Worm (Caenorhabditis elegans): ENCODE measurements around the gene kbp-3.

Gene kbp-3

DNA sequence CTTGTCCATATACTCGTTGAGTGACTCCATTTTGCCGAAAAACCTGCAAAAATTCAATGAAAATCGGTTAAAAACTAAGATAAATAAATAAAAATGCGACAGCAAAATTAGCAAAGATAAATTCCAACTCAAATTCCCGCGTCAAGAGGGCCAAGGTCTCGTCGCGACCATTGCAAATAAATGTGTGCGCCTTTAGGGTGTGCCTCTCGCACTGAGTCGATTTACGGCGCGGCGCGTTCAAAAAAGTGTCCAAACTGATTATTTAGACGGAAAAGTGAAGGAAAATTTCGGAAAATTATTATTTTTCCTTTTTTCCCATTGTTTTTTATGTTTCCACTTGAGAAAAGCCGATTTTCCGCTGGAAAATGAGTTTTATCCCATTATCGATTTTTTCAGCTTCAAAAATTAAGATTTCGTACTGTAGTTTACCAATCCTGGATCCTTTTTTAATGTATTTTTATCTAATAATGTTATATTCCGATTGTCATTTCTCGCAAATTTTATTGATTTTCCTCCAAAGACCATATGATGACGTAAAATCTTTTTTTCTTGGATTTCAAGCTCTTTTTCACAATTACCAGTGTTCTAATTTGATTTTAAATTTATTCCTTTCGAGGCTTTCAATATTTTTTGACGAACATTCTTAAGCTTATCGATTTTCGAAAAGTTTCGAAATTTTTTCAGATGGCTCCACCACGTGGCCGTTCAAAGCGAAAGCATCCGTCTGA lies at the start of gene kbp-3, which contains the start of gene nurf-1:
TSS of gene kbp-3 (minus strand) at position 43 of the 728 bp plus-strand sequence.
TSS of gene nurf-1 (plus strand) at position 678 of the 728 bp plus-strand sequence.
- no peak for TF ChIP-seq dao-5 (tag; optimal IDR thresholded peaks at IDR 0.05)
- TF ChIP-seq him-1 (tag; optimal IDR thresholded peaks at IDR 0.05), result no peak
- TF ChIP-seq W03F9.2 (tag; optimal IDR thresholded peaks at IDR 0.05), result peak; percentile 68

DNA sequence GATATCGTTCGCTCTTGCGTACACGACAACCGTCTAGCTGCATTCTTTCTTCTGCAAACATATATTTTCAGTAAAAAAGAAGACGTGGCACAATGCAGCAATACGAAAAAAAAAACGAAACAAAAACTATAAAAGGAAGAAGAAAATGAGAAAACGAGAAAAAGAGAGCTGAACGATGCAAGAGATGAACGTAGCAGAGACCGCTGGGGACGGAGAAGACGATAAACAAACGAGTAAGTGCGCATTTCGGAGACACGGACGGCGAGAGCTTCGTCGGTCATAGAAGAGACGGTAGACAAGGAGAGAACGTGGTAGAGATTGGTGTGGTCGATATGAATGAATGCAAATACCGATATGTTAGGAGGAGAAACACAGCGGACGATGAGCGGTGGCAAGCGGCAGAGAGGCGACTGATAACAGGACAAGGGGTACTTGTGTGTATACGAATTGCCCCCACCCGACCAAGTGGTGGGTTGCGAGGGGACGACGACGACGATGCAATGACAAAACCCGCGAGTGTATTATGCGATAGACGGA lies 48.1 kb upstream of the kbp-3 start, which contains the start of gene K04B12.2:
TSS of gene K04B12.2 (minus strand) at position 51 of the 537 bp plus-strand sequence.
- no peak for TF ChIP-seq dao-5 (tag; optimal IDR thresholded peaks at IDR 0.05)
- TF ChIP-seq W03F9.2 (tag; optimal IDR thresholded peaks at IDR 0.05), result peak; percentile 67

DNA sequence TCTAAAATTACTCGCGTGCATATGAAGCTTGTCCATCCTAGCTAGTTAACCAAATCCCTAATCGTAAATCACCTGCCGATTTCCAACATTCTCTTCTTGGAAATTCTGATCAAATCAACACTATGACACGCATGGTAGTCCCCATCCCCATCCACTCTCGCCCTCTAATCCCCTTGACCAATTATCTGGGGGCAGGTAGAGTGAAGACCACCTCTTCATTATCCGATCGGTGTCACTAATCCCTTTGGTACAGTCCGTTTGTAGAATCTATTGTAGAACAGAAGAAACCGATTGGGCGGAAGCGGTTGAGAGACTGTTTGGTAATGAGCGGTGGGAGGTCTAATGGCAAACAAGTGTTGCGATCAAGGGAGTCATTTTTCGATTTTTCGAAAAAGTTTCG lies 47.2 kb upstream of the kbp-3 start:
- TF ChIP-seq dao-5 (tag; optimal IDR thresholded peaks at IDR 0.05), result no peak
- no peak for TF ChIP-seq W03F9.2 (tag; optimal IDR thresholded peaks at IDR 0.05)
- TF ChIP-seq him-1 (tag; optimal IDR thresholded peaks at IDR 0.05), result no peak

DNA sequence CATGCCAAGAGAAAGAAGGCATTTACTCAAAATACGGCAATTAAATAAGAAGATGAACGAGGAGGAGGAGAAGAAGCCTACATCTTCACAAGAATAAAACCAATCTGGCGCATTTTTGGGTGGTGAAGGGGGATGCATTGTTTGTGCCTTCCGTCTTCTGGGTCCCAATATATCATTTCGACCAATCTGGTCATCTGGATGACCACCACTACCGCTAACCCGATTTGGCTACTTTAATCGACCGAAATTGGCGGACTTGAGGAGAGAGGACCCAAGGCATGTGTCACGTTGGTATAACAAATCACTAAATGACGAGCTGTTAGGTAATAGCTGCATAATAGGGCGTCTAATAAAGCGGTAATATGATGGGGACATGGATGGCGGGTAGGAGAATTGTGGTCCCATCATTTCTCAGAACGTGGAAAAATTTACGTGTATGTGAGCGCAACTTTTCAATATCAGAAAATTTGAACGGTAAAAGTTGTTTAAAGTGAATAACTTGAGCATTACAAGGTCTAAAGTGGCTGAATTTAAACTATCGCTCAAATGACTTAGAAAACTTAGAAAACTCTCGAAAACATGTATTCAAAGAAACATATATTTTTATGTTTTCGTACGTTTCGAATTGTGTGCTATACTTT lies 44.0 kb upstream of the kbp-3 start:
- TF ChIP-seq W03F9.2 (tag; optimal IDR thresholded peaks at IDR 0.05) (no peak), him-1 (tag; optimal IDR thresholded peaks at IDR 0.05) (no peak), dao-5 (tag; optimal IDR thresholded peaks at IDR 0.05) (no peak)

DNA sequence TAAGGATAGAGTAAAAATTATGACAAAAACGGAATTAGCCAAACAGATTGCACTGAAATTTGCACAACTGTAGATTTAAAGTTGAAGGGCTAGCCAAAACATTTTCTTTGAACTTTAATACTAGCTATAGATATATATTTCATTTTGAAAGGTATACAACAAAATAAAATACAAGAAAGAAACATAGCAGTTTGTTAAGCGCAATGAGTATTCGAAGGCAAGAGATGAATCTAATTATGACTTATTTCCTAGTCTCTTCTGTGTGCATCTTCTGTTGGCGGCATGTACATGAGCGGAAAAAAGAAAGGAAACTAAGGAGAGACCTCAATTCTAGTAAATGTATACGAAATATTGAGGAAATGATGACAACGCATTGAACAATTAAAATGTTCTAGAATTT lies 42.2 kb upstream of the kbp-3 start:
- TF ChIP-seq W03F9.2 (tag; optimal IDR thresholded peaks at IDR 0.05) (no peak), dao-5 (tag; optimal IDR thresholded peaks at IDR 0.05) (no peak), him-1 (tag; optimal IDR thresholded peaks at IDR 0.05) (no peak)

DNA sequence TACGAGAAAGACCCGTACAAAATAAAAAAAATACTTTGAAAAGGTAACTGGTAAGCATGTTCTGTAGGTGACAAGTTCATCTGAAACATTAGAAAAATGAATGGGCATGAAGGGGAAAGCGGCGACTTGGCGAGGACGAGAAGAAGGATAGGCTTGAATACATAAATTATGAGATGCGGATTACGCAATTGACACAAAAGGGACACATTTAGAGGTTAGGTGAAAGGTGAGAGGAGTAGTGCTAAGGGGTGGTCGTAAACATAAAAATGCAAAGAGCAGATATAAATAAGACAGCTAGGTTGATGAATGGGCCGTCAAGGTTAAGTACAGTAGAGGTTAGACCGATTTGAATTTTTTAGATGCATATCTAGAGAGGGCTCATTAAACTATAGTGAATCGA lies 39.0 kb upstream of the kbp-3 start:
- no peak for TF ChIP-seq dao-5 (tag; optimal IDR thresholded peaks at IDR 0.05)
- TF ChIP-seq W03F9.2 (tag; optimal IDR thresholded peaks at IDR 0.05), result no peak
- TF ChIP-seq him-1 (tag; optimal IDR thresholded peaks at IDR 0.05), result no peak

DNA sequence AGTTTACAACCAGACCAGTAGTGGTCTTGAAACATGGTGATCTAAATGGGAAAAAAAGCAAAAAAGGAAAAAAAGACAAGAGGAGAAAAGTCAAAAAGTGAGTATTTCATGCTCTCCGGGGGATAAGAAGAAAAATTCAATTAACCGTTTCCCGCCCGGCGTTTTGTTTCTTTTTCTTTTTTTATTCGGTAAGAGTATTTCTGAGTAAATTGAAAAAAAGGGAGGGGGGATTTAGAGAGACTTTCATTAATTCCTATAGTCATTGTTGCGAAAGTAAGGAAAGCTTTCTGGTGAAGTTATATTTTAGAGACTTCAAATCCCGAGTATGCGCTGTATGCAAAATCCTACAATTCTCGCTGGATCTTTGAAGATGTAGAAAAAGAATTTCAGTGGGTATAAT lies 37.8 kb upstream of the kbp-3 start:
- TF ChIP-seq dao-5 (tag; optimal IDR thresholded peaks at IDR 0.05) (no peak), him-1 (tag; optimal IDR thresholded peaks at IDR 0.05) (no peak), W03F9.2 (tag; optimal IDR thresholded peaks at IDR 0.05) (no peak)

DNA sequence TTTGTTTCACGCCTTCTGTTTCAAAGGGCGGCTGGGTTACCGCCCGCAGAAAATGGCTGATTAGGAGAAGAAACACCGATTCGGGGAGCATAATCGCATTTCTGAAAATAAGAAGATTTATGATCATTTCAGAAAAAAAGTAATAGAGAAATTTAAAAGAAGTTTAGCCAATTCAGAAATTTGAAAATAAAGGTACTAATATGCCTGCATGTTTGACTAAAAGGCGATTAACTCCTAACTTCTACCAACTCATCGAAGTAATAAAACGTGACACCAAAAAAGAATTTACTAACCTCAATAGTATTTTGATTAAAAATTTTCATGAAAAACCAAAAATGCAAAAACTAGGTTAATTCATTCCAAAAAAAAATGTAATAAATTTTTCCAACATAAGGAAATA lies 34.9 kb upstream of the kbp-3 start, which contains the start of gene plx-2:
TSS of gene plx-2 (minus strand) at position 101 of the 400 bp plus-strand sequence.
- TF ChIP-seq W03F9.2 (tag; optimal IDR thresholded peaks at IDR 0.05) (no peak), him-1 (tag; optimal IDR thresholded peaks at IDR 0.05) (no peak), dao-5 (tag; optimal IDR thresholded peaks at IDR 0.05) (no peak)

DNA sequence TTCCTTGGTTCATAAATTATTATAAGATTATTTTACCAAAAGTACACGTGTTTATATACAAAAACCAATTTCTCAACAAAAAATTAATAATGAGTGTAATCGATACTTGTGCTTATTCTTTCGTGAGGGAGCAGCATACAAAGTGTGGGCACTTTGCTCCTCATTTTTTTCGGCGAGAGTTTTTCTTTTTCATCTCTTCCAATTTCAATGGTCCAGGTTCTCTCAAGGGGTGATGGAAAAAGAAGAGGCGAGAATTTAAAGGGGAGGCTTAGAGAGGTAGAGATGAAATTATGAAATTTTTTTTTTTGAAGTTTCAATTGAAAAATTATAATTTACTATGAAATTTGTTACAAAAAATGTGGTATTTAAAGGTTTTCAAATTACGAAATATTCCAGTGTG lies 27.1 kb upstream of the kbp-3 start:
- TF ChIP-seq W03F9.2 (tag; optimal IDR thresholded peaks at IDR 0.05) (no peak), him-1 (tag; optimal IDR thresholded peaks at IDR 0.05) (no peak), dao-5 (tag; optimal IDR thresholded peaks at IDR 0.05) (no peak)

DNA sequence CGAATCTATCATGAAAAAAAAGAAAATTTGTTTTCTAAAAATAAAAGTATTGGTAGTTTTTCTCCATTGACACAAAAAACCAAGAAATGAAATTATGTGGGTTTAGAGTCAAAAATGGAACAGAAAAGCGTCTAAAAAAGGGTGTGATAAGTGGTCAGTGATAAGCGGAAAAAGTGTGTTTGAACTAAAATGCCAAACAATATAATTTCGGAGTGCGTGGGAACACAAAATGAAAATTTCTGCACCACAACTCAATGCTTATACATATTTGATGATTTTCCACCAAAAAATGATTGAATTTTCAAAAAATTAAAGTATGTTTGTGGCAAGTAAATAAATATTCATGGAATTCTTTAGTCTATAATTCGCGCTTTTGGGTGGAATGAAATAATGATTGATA lies 25.5 kb upstream of the kbp-3 start:
- TF ChIP-seq dao-5 (tag; optimal IDR thresholded peaks at IDR 0.05) (no peak), him-1 (tag; optimal IDR thresholded peaks at IDR 0.05) (no peak), W03F9.2 (tag; optimal IDR thresholded peaks at IDR 0.05) (no peak)

DNA sequence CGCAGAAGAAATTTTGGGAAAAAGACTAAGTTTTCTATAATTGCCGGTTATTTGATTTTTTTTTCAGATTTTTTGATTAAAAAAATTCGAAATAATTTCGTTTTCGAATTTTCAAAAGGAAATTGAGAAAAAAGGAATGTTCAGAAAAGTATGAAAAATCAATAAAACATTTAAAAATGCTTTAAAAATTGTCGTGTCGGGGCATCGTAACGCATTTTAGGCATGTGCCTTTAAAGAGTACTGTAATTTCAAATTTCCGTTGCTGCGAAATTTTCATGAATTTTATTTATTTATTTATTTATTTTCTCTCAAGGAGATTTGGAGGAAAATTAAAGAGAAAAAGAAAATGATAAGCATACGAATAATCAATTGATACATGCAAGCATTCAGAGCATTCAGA lies 23.8 kb upstream of the kbp-3 start:
- TF ChIP-seq W03F9.2 (tag; optimal IDR thresholded peaks at IDR 0.05), result no peak
- no peak for TF ChIP-seq dao-5 (tag; optimal IDR thresholded peaks at IDR 0.05)
- TF ChIP-seq him-1 (tag; optimal IDR thresholded peaks at IDR 0.05), result no peak

DNA sequence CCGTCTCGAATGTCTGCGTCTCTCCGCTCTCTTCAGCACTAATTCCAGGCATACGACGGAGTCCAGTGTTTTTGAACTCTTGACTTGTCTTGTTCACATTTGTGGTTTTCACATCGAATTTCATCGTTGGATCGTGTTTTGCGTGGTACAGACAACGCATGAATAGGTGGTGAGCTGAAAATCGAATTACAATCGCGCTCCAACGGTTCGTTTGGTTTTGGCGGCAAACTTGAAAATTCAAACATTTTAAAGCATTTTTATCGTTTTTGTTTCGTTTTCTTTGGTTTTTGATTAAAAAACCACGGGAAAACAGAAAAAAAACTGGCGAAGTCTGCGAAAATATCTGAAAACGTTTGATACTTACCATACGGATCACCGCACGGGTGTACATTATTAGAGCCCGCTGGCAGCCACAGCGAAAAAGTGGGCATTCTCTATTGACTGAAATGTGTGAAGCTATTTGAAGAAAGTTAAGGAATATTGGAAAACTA lies 23.2 kb upstream of the kbp-3 start, which contains the start of gene exl-1:
TSS of gene exl-1 (minus strand) at position 441 of the 491 bp plus-strand sequence.
- TF ChIP-seq him-1 (tag; optimal IDR thresholded peaks at IDR 0.05) (no peak), W03F9.2 (tag; optimal IDR thresholded peaks at IDR 0.05) (no peak), dao-5 (tag; optimal IDR thresholded peaks at IDR 0.05) (no peak)

DNA sequence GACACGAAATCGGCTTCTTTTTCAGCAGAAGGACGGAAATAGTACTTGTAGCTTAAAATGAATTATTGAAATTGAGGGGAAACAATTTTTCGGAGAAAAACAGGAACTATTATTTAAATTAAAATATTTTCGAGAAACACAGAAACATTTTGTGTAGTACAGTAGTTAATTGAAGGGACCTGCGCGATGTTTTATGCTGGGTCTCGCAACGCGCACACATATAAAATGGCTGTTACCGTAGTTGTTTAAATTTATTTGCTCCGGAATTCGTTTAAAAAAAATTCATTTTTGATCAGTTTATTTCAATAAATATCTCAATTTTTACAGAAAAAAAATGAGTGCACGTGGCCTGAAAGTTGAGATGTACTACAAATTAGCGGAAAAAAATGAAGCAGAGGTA lies 20.9 kb upstream of the kbp-3 start, which contains the start of gene dsb-2:
TSS of gene dsb-2 (plus strand) at position 328 of the 400 bp plus-strand sequence.
- peak; percentile 11 for TF ChIP-seq W03F9.2 (tag; optimal IDR thresholded peaks at IDR 0.05)
- no peak for TF ChIP-seq him-1 (tag; optimal IDR thresholded peaks at IDR 0.05)

DNA sequence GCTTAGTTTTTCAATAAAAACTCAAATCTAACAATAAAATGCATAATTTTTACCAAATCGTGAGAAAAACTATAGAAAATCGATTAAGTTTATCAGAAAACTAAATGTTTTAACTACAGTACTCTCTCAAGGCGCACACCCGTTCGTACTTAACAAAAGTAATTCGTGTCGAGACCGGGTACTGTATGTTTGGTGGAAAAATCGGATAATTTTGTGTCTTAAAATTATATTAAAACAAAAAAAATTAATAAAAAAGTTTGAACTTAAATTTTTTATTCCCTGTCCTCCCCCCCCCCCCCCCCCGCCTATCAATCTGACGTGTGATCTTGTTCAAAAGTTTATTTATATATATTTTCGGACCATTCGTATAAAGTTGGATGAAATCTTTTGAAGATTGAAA lies 18.4 kb upstream of the kbp-3 start, which contains the start of gene F26H11.4:
TSS of gene F26H11.4 (plus strand) at position 301 of the 400 bp plus-strand sequence.
- TF ChIP-seq him-1 (tag; optimal IDR thresholded peaks at IDR 0.05) (no peak), W03F9.2 (tag; optimal IDR thresholded peaks at IDR 0.05) (no peak), dao-5 (tag; optimal IDR thresholded peaks at IDR 0.05) (no peak)

All from whole organism, L4/young adult.